Fruit fly (Drosophila melanogaster) whole organism, embryonic: ENCODE results near the gene dyw.
A peak's percentile ranks its signal among the peaks of the same experiment; 100 is the strongest.

Experiments
- Awh ChIP-seq: fragments of 200-800 bp; sonication (Bioruptor generic); IDR thresholded peaks from 2 replicates; pipeline ENCODE4, ENCODE4 v1.3.6; 2022; ENCODE audit warnings: missing biosample characterization, missing genetic modification characterization
- BEAF-32 ChIP-seq: fragments of 200-800 bp; sonication (Bioruptor generic); optimal IDR thresholded peaks from 3 replicates; lab custom pipeline; 2017; ENCODE audit warnings: missing biosample characterization, missing genetic modification characterization, mild to moderate bottlenecking, moderate library complexity, missing genetic modification reagents
- CG1024 ChIP-seq: fragments of 200-800 bp; sonication (Bioruptor generic); IDR thresholded peaks from 2 replicates; pipeline ENCODE4 v1.3.6; 2022; ENCODE audit warnings: missing biosample characterization, missing genetic modification characterization
- CG10267 ChIP-seq: fragments of 200-800 bp; sonication (Bioruptor generic); optimal IDR thresholded peaks from 2 replicates; lab custom pipeline; 2018; ENCODE audit warnings: missing biosample characterization, mild to moderate bottlenecking, missing genetic modification characterization, moderate library complexity
- CG13424 ChIP-seq: fragments of 200-800 bp; sonication (Bioruptor generic); optimal IDR thresholded peaks from 2 replicates; lab custom pipeline; 2019; ENCODE audit warnings: missing biosample characterization, mild to moderate bottlenecking, missing genetic modification characterization, moderate library complexity
- CG1603 ChIP-seq: fragments of 200-800 bp; sonication (Bioruptor generic); optimal IDR thresholded peaks from 2 replicates; lab custom pipeline; 2019; ENCODE audit warnings: missing biosample characterization, mild to moderate bottlenecking, missing genetic modification characterization, moderate library complexity
- CG16813 ChIP-seq: fragments of 200-800 bp; sonication (Bioruptor generic); IDR thresholded peaks from 3 replicates; pipeline ENCODE4 v1.3.6; 2022; ENCODE audit warnings: missing biosample characterization, missing genetic modification characterization; ENCODE audit not compliant: partially characterized antibody
- CG18764 ChIP-seq: fragments of 200-800 bp; sonication (Bioruptor generic); optimal IDR thresholded peaks from 3 replicates; lab custom pipeline; 2016; ENCODE audit warnings: missing biosample characterization, missing genetic modification characterization
- CG3838 ChIP-seq: fragments of 200-800 bp; sonication (Bioruptor generic); optimal IDR thresholded peaks from 3 replicates; lab custom pipeline; 2016; ENCODE audit warnings: missing biosample characterization, missing genetic modification characterization
- CG3847 ChIP-seq: fragments of 200-800 bp; sonication (Bioruptor generic); IDR thresholded peaks from 2 replicates; pipeline ENCODE4 v1.3.6; 2022; ENCODE audit warnings: missing biosample characterization, missing genetic modification characterization
- CG3995 ChIP-seq: fragments of 200-800 bp; sonication (Bioruptor generic); optimal IDR thresholded peaks from 3 replicates; lab custom pipeline; 2016; ENCODE audit warnings: missing biosample characterization, missing genetic modification characterization
- CG42726 ChIP-seq: fragments of 200-800 bp; sonication (Bioruptor generic); IDR thresholded peaks from 2 replicates; pipeline ENCODE4 v1.3.6; 2022; ENCODE audit warnings: missing biosample characterization, missing genetic modification characterization; ENCODE audit not compliant: partially characterized antibody
- CG4282 ChIP-seq: fragments of 200-800 bp; sonication (Bioruptor generic); optimal IDR thresholded peaks from 2 replicates; lab custom pipeline; 2016; ENCODE audit warnings: missing biosample characterization, missing genetic modification characterization
- CG6683 ChIP-seq: fragments of 200-800 bp; sonication (Bioruptor generic); optimal IDR thresholded peaks from 2 replicates; lab custom pipeline; 2017; ENCODE audit warnings: missing biosample characterization, mild to moderate bottlenecking, missing genetic modification characterization, missing genetic modification reagents
- CG7786 ChIP-seq: fragments of 200-800 bp; sonication (Bioruptor generic); optimal IDR thresholded peaks from 2 replicates; lab custom pipeline; 2016; ENCODE audit warnings: missing biosample characterization, missing genetic modification characterization
- D19B ChIP-seq: fragments of 200-800 bp; sonication (Bioruptor generic); optimal IDR thresholded peaks from 2 replicates; lab custom pipeline; 2017; ENCODE audit warnings: missing biosample characterization, mild to moderate bottlenecking, missing genetic modification characterization
- Dll ChIP-seq: fragments of 200-800 bp; sonication (Bioruptor generic); IDR thresholded peaks from 4 replicates; pipeline ENCODE4 v1.3.6; 2022; ENCODE audit warnings: missing biosample characterization, missing genetic modification characterization; ENCODE audit not compliant: partially characterized antibody
- Doc3 ChIP-seq: fragments of 200-800 bp; sonication (Bioruptor generic); IDR thresholded peaks from 3 replicates; pipeline ENCODE4 v1.3.6; 2022; ENCODE audit warnings: missing biosample characterization, missing genetic modification characterization; ENCODE audit not compliant: partially characterized antibody
- Dref ChIP-seq: fragments of 200-800 bp; sonication (Bioruptor generic); IDR thresholded peaks from 2 replicates; pipeline ENCODE4 v1.3.6; 2022; ENCODE audit warnings: missing biosample characterization, missing genetic modification characterization
- E2f2 ChIP-seq: fragments of 200-800 bp; sonication (Bioruptor generic); IDR thresholded peaks from 2 replicates; pipeline ENCODE4 v1.3.6; 2022; ENCODE audit warnings: missing biosample characterization, missing genetic modification characterization
- Ets65A ChIP-seq: fragments of 200-800 bp; sonication (Bioruptor generic); peaks from one replicate; lab custom pipeline; 2016; ENCODE audit warnings: missing biosample characterization, missing genetic modification characterization
- Fer1 ChIP-seq: fragments of 200-800 bp; sonication (Bioruptor generic); optimal IDR thresholded peaks from 2 replicates; lab custom pipeline; 2017; ENCODE audit warnings: missing biosample characterization, mild to moderate bottlenecking, missing genetic modification characterization
- HLH4C ChIP-seq: fragments of 200-800 bp; sonication (Bioruptor generic); IDR thresholded peaks from 3 replicates; pipeline ENCODE4 v1.3.6; 2022; ENCODE audit warnings: missing biosample characterization, missing genetic modification characterization; ENCODE audit not compliant: partially characterized antibody
- HmgZ ChIP-seq: fragments of 200-800 bp; sonication (Bioruptor generic); optimal IDR thresholded peaks from 2 replicates; lab custom pipeline; 2018; ENCODE audit warnings: missing biosample characterization, mild to moderate bottlenecking, missing genetic modification characterization
- Jarid2 ChIP-seq: fragments of 200-800 bp; sonication (Bioruptor generic); optimal IDR thresholded peaks from 3 replicates; lab custom pipeline; 2017; ENCODE audit warnings: mild to moderate bottlenecking, missing biosample characterization, missing genetic modification reagents, missing genetic modification characterization
- MBD-R2 ChIP-seq: fragments of 200-800 bp; sonication (Bioruptor generic); IDR thresholded peaks from 2 replicates; pipeline ENCODE4 v1.3.6; 2022; ENCODE audit warnings: missing biosample characterization, missing genetic modification characterization
- Myb ChIP-seq: fragments of 200-800 bp; sonication (Bioruptor generic); optimal IDR thresholded peaks from 2 replicates; lab custom pipeline; 2016; ENCODE audit warnings: missing biosample characterization, missing genetic modification characterization
- Side ChIP-seq: fragments of 200-800 bp; sonication (Bioruptor generic); optimal IDR thresholded peaks from 2 replicates; lab custom pipeline; 2016; ENCODE audit warnings: missing biosample characterization, missing genetic modification characterization
- Sry-δ ChIP-seq: fragments of 200-800 bp; sonication (Bioruptor generic); optimal IDR thresholded peaks from 2 replicates; lab custom pipeline; 2016; ENCODE audit warnings: missing biosample characterization, missing genetic modification characterization
- Taf1 ChIP-seq: fragments of 200-800 bp; sonication (Bioruptor generic); IDR thresholded peaks from 2 replicates; pipeline ENCODE4 v1.3.6; 2022; ENCODE audit warnings: missing biosample characterization, missing genetic modification characterization
- amos ChIP-seq: fragments of 200-800 bp; sonication (Bioruptor generic); IDR thresholded peaks from 2 replicates; pipeline ENCODE4 v1.3.6; 2022; ENCODE audit warnings: missing biosample characterization, missing genetic modification characterization; ENCODE audit not compliant: partially characterized antibody
- ara ChIP-seq: fragments of 200-800 bp; sonication (Bioruptor generic); IDR thresholded peaks from 2 replicates; pipeline ENCODE4 v1.3.6; 2022; ENCODE audit warnings: missing biosample characterization, missing genetic modification characterization
- corto ChIP-seq: fragments of 200-800 bp; sonication (Bioruptor generic); optimal IDR thresholded peaks from 2 replicates; lab custom pipeline; 2016; ENCODE audit warnings: missing biosample characterization, mild to moderate bottlenecking, missing genetic modification characterization, moderate library complexity
- esg ChIP-seq: fragments of 200-800 bp; sonication (Bioruptor generic); conservative IDR thresholded peaks from 2 replicates; pipeline ENCODE4 v1.3.6; 2022; ENCODE audit warnings: missing biosample characterization, missing genetic modification characterization
- gce ChIP-seq: fragments of 200-800 bp; sonication (Bioruptor generic); IDR thresholded peaks from 3 replicates; pipeline ENCODE4 v1.3.6; 2022; ENCODE audit warnings: missing biosample characterization, missing genetic modification characterization
- gfzf ChIP-seq: fragments of 200-800 bp; sonication (Bioruptor generic); optimal IDR thresholded peaks from 2 replicates; lab custom pipeline; 2016; ENCODE audit warnings: missing biosample characterization, mild to moderate bottlenecking, missing genetic modification characterization, moderate library complexity
- knrl ChIP-seq: fragments of 200-800 bp; sonication (Bioruptor generic); IDR thresholded peaks from 3 replicates; pipeline ENCODE4 v1.3.6; 2022; ENCODE audit warnings: missing biosample characterization, missing genetic modification characterization; ENCODE audit not compliant: partially characterized antibody
- lilli ChIP-seq: fragments of 200-800 bp; sonication (Bioruptor generic); optimal IDR thresholded peaks from 3 replicates; lab custom pipeline; 2016; ENCODE audit warnings: missing biosample characterization, missing genetic modification characterization
- lmd ChIP-seq: fragments of 200-800 bp; sonication (Bioruptor generic); IDR thresholded peaks from 2 replicates; pipeline ENCODE4 v1.3.6; 2022; ENCODE audit warnings: missing biosample characterization, missing genetic modification characterization
- lov ChIP-seq, 2 experiments: fragments of 200-800 bp in 1 of 2; fragments of >200 bp in 1 of 2; sonication (Bioruptor generic) in 1 of 2; IDR thresholded peaks in 1 of 2; optimal IDR thresholded peaks in 1 of 2; 2 replicates in 1 of 2; 3 replicates in 1 of 2; pipeline versions ENCODE4 v1.3.6 to Lab custom; 2017 to 2022; ENCODE audit warnings: missing biosample characterization in 1 of 2, missing genetic modification characterization in 1 of 2
- phol ChIP-seq: fragments of 200-800 bp; sonication (Bioruptor generic); optimal IDR thresholded peaks from 3 replicates; lab custom pipeline; 2018; ENCODE audit warnings: missing biosample characterization, mild to moderate bottlenecking, missing genetic modification characterization, moderate library complexity
- psq ChIP-seq: fragments of 200-800 bp; sonication (Bioruptor generic); optimal IDR thresholded peaks from 2 replicates; lab custom pipeline; 2017; ENCODE audit warnings: missing biosample characterization, missing genetic modification characterization
- pzg ChIP-seq: fragments of 200-800 bp; sonication (Bioruptor generic); optimal IDR thresholded peaks from 3 replicates; lab custom pipeline; 2018; ENCODE audit warnings: missing biosample characterization, mild to moderate bottlenecking, missing genetic modification characterization, moderate library complexity
- row ChIP-seq: fragments of 200-800 bp; sonication (Bioruptor generic); IDR thresholded peaks from 3 replicates; pipeline ENCODE4 v1.3.6; 2022; ENCODE audit warnings: missing biosample characterization, missing genetic modification characterization
- salm ChIP-seq: fragments of 200-800 bp; sonication (Bioruptor generic); optimal IDR thresholded peaks from 2 replicates; lab custom pipeline; 2018; ENCODE audit warnings: missing biosample characterization, mild to moderate bottlenecking, missing genetic modification characterization
- sna ChIP-seq: fragments of 200-800 bp; sonication (Bioruptor generic); IDR thresholded peaks from 2 replicates; pipeline ENCODE4 v1.3.6; 2022; ENCODE audit warnings: missing biosample characterization, missing genetic modification characterization; ENCODE audit not compliant: partially characterized antibody
- stwl ChIP-seq: fragments of 200-800 bp; sonication (Bioruptor generic); optimal IDR thresholded peaks from 3 replicates; lab custom pipeline; 2018; ENCODE audit warnings: missing biosample characterization, mild to moderate bottlenecking, missing genetic modification characterization, moderate library complexity
- tna ChIP-seq: fragments of 200-800 bp; sonication (Bioruptor generic); IDR thresholded peaks from 2 replicates; pipeline ENCODE4 v1.3.6; 2022; ENCODE audit warnings: missing biosample characterization, missing genetic modification characterization; ENCODE audit not compliant: partially characterized antibody
- vnd ChIP-seq: fragments of 200-800 bp; sonication (Bioruptor generic); IDR thresholded peaks from 3 replicates; pipeline ENCODE4 v1.3.6; 2022; ENCODE audit warnings: missing biosample characterization, missing genetic modification characterization; ENCODE audit not compliant: partially characterized antibody

The dyw gene

dm6 chrX:2714730-2715129 lies 21.0 kb upstream of the dyw start (continued):
- TF ChIP-seq lilli (GFP tag; lab: Kevin White, UChicago) (peak; percentile 14), phol (tag; lab: Kevin White, UChicago) (peak; percentile 31), lov (optimal IDR thresholded peaks at IDR 0.05; lab: Kevin White, UChicago) (no peak), lov (GFP tag; IDR thresholded peaks at IDR 0.05; lab: Robert Waterston, UW) (no peak), lmd (GFP tag; lab: Robert Waterston, UW) (peak; percentile 19; the same call in 1 of the 2 replicates), Ets65A (GFP tag; lab: Kevin White, UChicago) (peak; percentile 64), sna (GFP tag; lab: Robert Waterston, UW) (peak; percentile 46; the same call in 1 of the 2 replicates), Fer1 (GFP tag; lab: Kevin White, UChicago) (no peak), tna (peak; percentile 16; the same call in 1 of the 2 replicates), HmgZ (tag; lab: Kevin White, UChicago) (peak; percentile 6), knrl (peak; percentile 64), CG4282 (no peak), Jarid2 (GFP tag; lab: Kevin White, UChicago) (no peak), CG6683 (GFP tag; lab: Kevin White, UChicago) (no peak), Side (no peak), CG3847 (peak; percentile 52), CG3838 (GFP tag; lab: Kevin White, UChicago) (no peak), row (peak; percentile 52; the same call in 2 of the 3 replicates), stwl (tag; lab: Kevin White, UChicago) (peak; percentile 24), pzg (peak; percentile 50), vnd (GFP tag; lab: Robert Waterston, UW) (0 out of 3 replicates have a peak, but pooled peaks have one; percentile 11), gfzf (peak; percentile 17), Sry-δ (GFP tag; lab: Kevin White, UChicago) (peak; percentile 36), CG42726 (GFP tag; lab: Robert Waterston, UW) (peak; percentile 37; the same call in 1 of the 2 replicates), CG3995 (peak; percentile 85), Dll (peak; percentile 58), CG16813 (GFP tag; lab: Robert Waterston, UW) (peak; percentile 41; the same call in 1 of the 3 replicates), MBD-R2 (GFP tag; lab: Robert Waterston, UW) (peak; percentile 54), D19B (GFP tag; lab: Kevin White, UChicago) (no peak), Taf1 (GFP tag; lab: Robert Waterston, UW) (no peak), CG1603 (tag; lab: Kevin White, UChicago) (peak; percentile 2), CG10267 (peak; percentile 49), Awh (no peak), Dref (peak; percentile 63), CG7786 (GFP tag; lab: Kevin White, UChicago) (peak; percentile 32), esg (GFP tag; lab: Robert Waterston, UW) (no peak), amos (GFP tag; lab: Robert Waterston, UW) (peak; percentile 41; the same call in 1 of the 2 replicates), CG18764 (peak; percentile 87), gce (GFP tag; lab: Robert Waterston, UW) (no peak), BEAF-32 (GFP tag; lab: Kevin White, UChicago) (peak; percentile 48), Doc3 (GFP tag; lab: Robert Waterston, UW) (0 out of 3 replicates have a peak, but pooled peaks have one; percentile 36), CG1024 (GFP tag; lab: Robert Waterston, UW) (no peak), HLH4C (GFP tag; lab: Robert Waterston, UW) (peak; percentile 56), salm (tag; lab: Kevin White, UChicago) (no peak), CG13424 (peak; percentile 42), E2f2 (GFP tag; lab: Robert Waterston, UW) (peak; percentile 80), psq (no peak), ara (GFP tag; lab: Robert Waterston, UW) (0 out of 2 replicates have a peak, but pooled peaks have one; percentile 26), Myb (GFP tag; lab: Kevin White, UChicago) (peak; percentile 60), corto (GFP tag; lab: Kevin White, UChicago) (no peak)
